Fruit fly (Drosophila melanogaster): ENCODE measurements around the gene NimB2.

NimB2 gene

dm6 chr2L:13947476-13947875, 19.3 kb downstream of the NimB2 start, which contains the start of gene Vajk3:
Gene Vajk3 (minus strand): TSS chr2L:13947476.
- peak; percentile 17 for TF ChIP-seq Ets65A (GFP tag)
- no peak for TF ChIP-seq en (GFP tag; optimal IDR thresholded peaks at IDR 0.05)
- peak in 1 of 2 experiments; percentile 18 for TF ChIP-seq Eip74EF (GFP tag; optimal IDR thresholded peaks at IDR 0.05)
- TF ChIP-seq CG13894 (tag; optimal IDR thresholded peaks at IDR 0.05) = peak; percentile 3
- TF ChIP-seq cg (GFP tag; optimal IDR thresholded peaks at IDR 0.05) = peak; percentile 67
- no peak for TF ChIP-seq CG8290 (GFP tag; optimal IDR thresholded peaks at IDR 0.05)
- peak in 1 of 2 experiments; percentile 0 for TF ChIP-seq CG8290 (tag; optimal IDR thresholded peaks at IDR 0.05)
- no peak for TF ChIP-seq CG11695 (GFP tag; IDR thresholded peaks at IDR 0.05)
- TF ChIP-seq CG13296 (GFP tag; optimal IDR thresholded peaks at IDR 0.05) = peak; percentile 16

- TF ChIP-seq otp (GFP tag; IDR thresholded peaks at IDR 0.05) (no peak), CG12219 (GFP tag; optimal IDR thresholded peaks at IDR 0.05) (no peak), cad (GFP tag; optimal IDR thresholded peaks at IDR 0.05) (no peak), bab2 (GFP tag; optimal IDR thresholded peaks at IDR 0.05) (no peak), CG1529 (GFP tag; optimal IDR thresholded peaks at IDR 0.05) (no peak), slbo (GFP tag; IDR thresholded peaks at IDR 0.05) (no peak), fd96Cb (tag; optimal IDR thresholded peaks at IDR 0.05) (no peak), Adf1 (GFP tag; IDR thresholded peaks at IDR 0.05) (peak; percentile 68), psq (GFP tag; optimal IDR thresholded peaks at IDR 0.05) (no peak), p53 (GFP tag; optimal IDR thresholded peaks at IDR 0.05) (no peak), Atf3 (GFP tag; optimal IDR thresholded peaks at IDR 0.05) (no peak), Doc3 (GFP tag; IDR thresholded peaks at IDR 0.05; ENCODE audit: partially characterized antibody) (no peak), CG12155 (GFP tag; optimal IDR thresholded peaks at IDR 0.05) (no peak), C15 (GFP tag; IDR thresholded peaks at IDR 0.05) (no peak), CG17361 (GFP tag; IDR thresholded peaks at IDR 0.05) (no peak), trh (GFP tag; optimal IDR thresholded peaks at IDR 0.05) (no peak), dan (GFP tag; IDR thresholded peaks at IDR 0.05) (no peak), esg (GFP tag; conservative IDR thresholded peaks at IDR 0.05) (no peak), Trl (optimal IDR thresholded peaks at IDR 0.05) (peak in 1 of 2 experiments; percentile 9), Trl (GFP tag; optimal IDR thresholded peaks at IDR 0.05) (no peak), CG10654 (GFP tag; optimal IDR thresholded peaks at IDR 0.05) (no peak), CG12744 (GFP tag; optimal IDR thresholded peaks at IDR 0.05) (no peak), CG33557 (GFP tag; optimal IDR thresholded peaks at IDR 0.05) (no peak), twi (tag; optimal IDR thresholded peaks at IDR 0.05) (no peak), cg (GFP tag; optimal IDR thresholded peaks at IDR 0.05) (peak; percentile 31), btn (GFP tag; optimal IDR thresholded peaks at IDR 0.05) (no peak), CG42726 (GFP tag; IDR thresholded peaks at IDR 0.05; ENCODE audit: partially characterized antibody) (no peak), al (GFP tag; IDR thresholded peaks at IDR 0.05) (no peak), tio (GFP tag; optimal IDR thresholded peaks at IDR 0.05) (no peak), CG7786 (GFP tag; optimal IDR thresholded peaks at IDR 0.05) (no peak), CG8944 (GFP tag; optimal IDR thresholded peaks at IDR 0.05) (no peak), seq (GFP tag; IDR thresholded peaks at IDR 0.05) (0 out of 2 replicates have a peak, but pooled peaks have one; percentile 14), Hmx (GFP tag; optimal IDR thresholded peaks at IDR 0.05) (no peak), CG8388 (GFP tag; optimal IDR thresholded peaks at IDR 0.05) (no peak), CG3847 (GFP tag; IDR thresholded peaks at IDR 0.05) (no peak), br (optimal IDR thresholded peaks at IDR 0.05) (no peak), gfzf (GFP tag; optimal IDR thresholded peaks at IDR 0.05) (no peak), Deaf1 (tag; optimal IDR thresholded peaks at IDR 0.05) (no peak), stc (GFP tag; IDR thresholded peaks at IDR 0.05) (no peak), CG12769 (tag; optimal IDR thresholded peaks at IDR 0.05) (no peak), CG10366 (GFP tag; IDR thresholded peaks at IDR 0.05) (no peak), CG3407 (GFP tag; optimal IDR thresholded peaks at IDR 0.05) (no peak), ftz-f1 (GFP tag; optimal IDR thresholded peaks at IDR 0.05) (no peak), yki (optimal IDR thresholded peaks at IDR 0.05) (no peak)
Measured at dm6 chr2L:13934542-13935065, 32.2 kb downstream of the NimB2 start, which contains the start of gene Vajk2. Gene Vajk2 (minus strand): TSS chr2L:13934692.
